Worm (Caenorhabditis elegans): ENCODE data around the gene F13A2.4.

ce11 chrV:4359127-4359526 is 40.9 kb downstream of the F13A2.4 start:
- TF ChIP-seq lin-15B (tag; optimal IDR thresholded peaks at IDR 0.05): no peak
- TF ChIP-seq egl-27 (tag; optimal IDR thresholded peaks at IDR 0.05): no peak

Data from whole organism, L1 larva.